Worm (Caenorhabditis elegans) whole organism, L4 larva: ENCODE data around the gene pept-1.

Experiments
- D1046.2 ChIP-seq: fragments of 200-800 bp; sonication (Bioruptor generic); IDR thresholded peaks from 2 replicates; pipeline ENCODE4 v1.3.6; 2022; ENCODE audit warnings: missing genetic modification characterization, missing compliant biosample characterization
- F49E8.2 ChIP-seq: sonication (generic microtip); optimal IDR thresholded peaks from 2 replicates; lab custom pipeline; 2016; ENCODE audit warnings: missing compliant biosample characterization, mild to moderate bottlenecking, missing genetic modification characterization, borderline replicate concordance
- Y5F2A.4 ChIP-seq: fragments of 200-800 bp; sonication (Bioruptor generic); optimal IDR thresholded peaks from 2 replicates; lab custom pipeline; 2018; ENCODE audit warnings: mild to moderate bottlenecking, missing genetic modification characterization, missing compliant biosample characterization
- aly-2 ChIP-seq: sonication (generic microtip); optimal IDR thresholded peaks from 2 replicates; lab custom pipeline; 2018; ENCODE audit warnings: missing biosample characterization, missing genetic modification characterization
- ama-1 ChIP-seq: fragments of 150-350 bp; optimal IDR thresholded peaks from 2 replicates; lab custom pipeline; 2014; ENCODE audit warnings: inconsistent platforms, mixed read lengths
- ceh-20 ChIP-seq: fragments of 200-800 bp; sonication (Bioruptor generic); IDR thresholded peaks from 2 replicates; pipeline ENCODE4 v1.3.6; 2022; ENCODE audit warnings: missing genetic modification reagents, missing genetic modification characterization, missing compliant biosample characterization
- ceh-82 ChIP-seq: sonication (generic microtip); optimal IDR thresholded peaks from 2 replicates; lab custom pipeline; 2017; ENCODE audit warnings: missing biosample characterization, missing genetic modification characterization
- daf-12 ChIP-seq: fragments of 150-350 bp; optimal IDR thresholded peaks from 2 replicates; lab custom pipeline; 2014; ENCODE audit warnings: missing biosample characterization, missing genetic modification reagents, missing genetic modification characterization
- daf-16 ChIP-seq, 3 experiments: sonication (generic microtip); optimal IDR thresholded peaks; 2 replicates each; lab custom pipeline; 2016 to 2017; ENCODE audit warnings: missing genetic modification characterization in 3 of 3, missing genetic modification reagents in 3 of 3, mild to moderate bottlenecking in 2 of 3, missing compliant biosample characterization in 2 of 3, missing biosample characterization in 1 of 3, moderate library complexity in 1 of 3
- daf-8 ChIP-seq: fragments of 200-800 bp; sonication (Bioruptor generic); IDR thresholded peaks from 2 replicates; pipeline ENCODE4 v1.3.6; 2022; ENCODE audit warnings: missing genetic modification characterization, missing compliant biosample characterization
- dmd-6 ChIP-seq: fragments of 200-800 bp; sonication (Bioruptor generic); IDR thresholded peaks from 2 replicates; pipeline ENCODE4 v1.3.6; 2022; ENCODE audit warnings: missing genetic modification reagents, missing genetic modification characterization, missing compliant biosample characterization
- dmd-8 ChIP-seq: fragments of 200-800 bp; sonication (Bioruptor generic); IDR thresholded peaks from 2 replicates; pipeline ENCODE4 v1.3.6; 2022; ENCODE audit warnings: missing genetic modification characterization, missing compliant biosample characterization
- dpl-1 ChIP-seq: fragments of 150-350 bp; optimal IDR thresholded peaks from 2 replicates; lab custom pipeline; 2014; ENCODE audit warnings: missing biosample characterization, missing genetic modification reagents, missing genetic modification characterization
- dve-1 ChIP-seq: sonication (generic microtip); optimal IDR thresholded peaks from 2 replicates; lab custom pipeline; 2017; ENCODE audit warnings: antibody characterized with exemption, mild to moderate bottlenecking, missing genetic modification characterization, missing compliant biosample characterization; ENCODE audit not compliant: insufficient read depth
- fos-1 ChIP-seq: fragments of 150-350 bp; optimal IDR thresholded peaks from 2 replicates; lab custom pipeline; 2014; ENCODE audit warnings: missing biosample characterization, missing genetic modification characterization
- gei-8 ChIP-seq: fragments of 200-800 bp; sonication (Bioruptor generic); optimal IDR thresholded peaks from 2 replicates; lab custom pipeline; 2018; ENCODE audit warnings: mild to moderate bottlenecking, missing genetic modification characterization, missing compliant biosample characterization
- hlh-11 ChIP-seq: fragments of 200-800 bp; sonication (Bioruptor generic); optimal IDR thresholded peaks from 2 replicates; lab custom pipeline; 2018; ENCODE audit warnings: mild to moderate bottlenecking, missing genetic modification characterization, missing compliant biosample characterization
- lin-1 ChIP-seq: fragments of 200-800 bp; sonication (Bioruptor generic); IDR thresholded peaks from 2 replicates; pipeline ENCODE4 v1.3.6; 2022; ENCODE audit warnings: missing genetic modification reagents, missing genetic modification characterization, missing compliant biosample characterization
- lin-29 ChIP-seq: fragments of 200-800 bp; sonication (Bioruptor generic); IDR thresholded peaks from 2 replicates; pipeline ENCODE4 v1.3.6; 2022; ENCODE audit warnings: missing genetic modification reagents, missing genetic modification characterization, missing compliant biosample characterization
- lir-3 ChIP-seq: sonication (generic microtip); optimal IDR thresholded peaks from 2 replicates; lab custom pipeline; 2016; ENCODE audit warnings: mild to moderate bottlenecking, missing genetic modification characterization, missing compliant biosample characterization
- madf-5 ChIP-seq, 2 experiments: fragments of 200-800 bp; sonication (Bioruptor generic); IDR thresholded peaks; 2 replicates each; pipeline ENCODE4 v1.3.6; 2022; ENCODE audit warnings: missing compliant biosample characterization in 2 of 2, missing genetic modification characterization in 2 of 2
- mdl-1 ChIP-seq, 2 experiments: fragments of 150-350 bp in 1 of 2; sonication (generic microtip) in 1 of 2; optimal IDR thresholded peaks; 2 replicates each; lab custom pipeline; 2014 to 2017; ENCODE audit warnings: missing biosample characterization in 2 of 2, missing genetic modification characterization in 2 of 2
- mep-1 ChIP-seq: fragments of 150-350 bp; sonication (generic microtip); optimal IDR thresholded peaks from 3 replicates; lab custom pipeline; 2014; ENCODE audit warnings: missing biosample characterization, missing genetic modification characterization
- mes-2 ChIP-seq: sonication (generic microtip); optimal IDR thresholded peaks from 2 replicates; lab custom pipeline; 2016; ENCODE audit warnings: missing genotype, mild to moderate bottlenecking, missing genetic modification characterization, missing compliant biosample characterization; ENCODE audit not compliant: poor library complexity, severe bottlenecking
- mxl-3 ChIP-seq: fragments of 200-800 bp; sonication (Bioruptor generic); optimal IDR thresholded peaks from 2 replicates; lab custom pipeline; 2018; ENCODE audit warnings: mild to moderate bottlenecking, missing genetic modification characterization, missing compliant biosample characterization
- nhr-102 ChIP-seq: sonication (generic microtip); optimal IDR thresholded peaks from 2 replicates; lab custom pipeline; 2016; ENCODE audit warnings: mild to moderate bottlenecking, missing genetic modification characterization, moderate library complexity, missing compliant biosample characterization
- nhr-111 ChIP-seq: fragments of 200-800 bp; sonication (Bioruptor generic); optimal IDR thresholded peaks from 2 replicates; lab custom pipeline; 2018; ENCODE audit warnings: mild to moderate bottlenecking, missing genetic modification characterization, missing compliant biosample characterization
- nhr-237 ChIP-seq: sonication (generic microtip); optimal IDR thresholded peaks from 2 replicates; lab custom pipeline; 2017; ENCODE audit warnings: missing biosample characterization, missing genetic modification characterization
- nhr-25 ChIP-seq: sonication (generic microtip); optimal IDR thresholded peaks from 2 replicates; lab custom pipeline; 2017; ENCODE audit warnings: missing genetic modification characterization, mild to moderate bottlenecking, missing compliant biosample characterization, antibody characterized with exemption, moderate library complexity, borderline replicate concordance; ENCODE audit not compliant: insufficient read depth
- nhr-28 ChIP-seq: fragments of 150-350 bp; optimal IDR thresholded peaks from 2 replicates; lab custom pipeline; 2014; ENCODE audit warnings: missing biosample characterization, missing genetic modification characterization
- nhr-41 ChIP-seq: fragments of 200-800 bp; sonication (Bioruptor generic); IDR thresholded peaks from 2 replicates; pipeline ENCODE4 v1.3.6; 2022; ENCODE audit warnings: missing genetic modification reagents, missing genetic modification characterization, missing compliant biosample characterization
- nhr-42 ChIP-seq: fragments of 200-800 bp; sonication (Bioruptor generic); IDR thresholded peaks from 2 replicates; pipeline ENCODE4 v1.3.6; 2022; ENCODE audit warnings: missing genetic modification characterization, missing compliant biosample characterization
- nhr-48 ChIP-seq: sonication (generic microtip); optimal IDR thresholded peaks from 2 replicates; lab custom pipeline; 2016; ENCODE audit warnings: mild to moderate bottlenecking, missing genetic modification characterization, missing compliant biosample characterization
- nhr-6 ChIP-seq: fragments of 150-350 bp; optimal IDR thresholded peaks from 2 replicates; lab custom pipeline; 2014; ENCODE audit warnings: missing biosample characterization, missing genetic modification characterization
- nhr-77 ChIP-seq: fragments of 150-350 bp; optimal IDR thresholded peaks from 2 replicates; lab custom pipeline; 2014; ENCODE audit warnings: missing biosample characterization, missing genetic modification characterization
- pha-4 ChIP-seq, 2 experiments: fragments of 150-350 bp in 1 of 2; fragments of 200-800 bp in 1 of 2; sonication (Bioruptor generic) in 1 of 2; IDR thresholded peaks in 1 of 2; optimal IDR thresholded peaks in 1 of 2; 2 replicates each; pipeline versions ENCODE4 v1.3.6 to Lab custom; 2014 to 2022; ENCODE audit warnings: missing genetic modification characterization in 2 of 2, missing genetic modification reagents in 2 of 2, missing biosample characterization in 1 of 2, missing compliant biosample characterization in 1 of 2
- php-3 ChIP-seq: fragments of 200-800 bp; sonication (Bioruptor generic); IDR thresholded peaks from 2 replicates; pipeline ENCODE4 v1.3.6; 2022; ENCODE audit warnings: missing genetic modification reagents, missing genetic modification characterization, missing compliant biosample characterization
- pqm-1 ChIP-seq: sonication (generic microtip); optimal IDR thresholded peaks from 2 replicates; lab custom pipeline; 2017; ENCODE audit warnings: missing biosample characterization, missing genetic modification characterization
- skn-1 ChIP-seq: fragments of 150-350 bp; optimal IDR thresholded peaks from 2 replicates; lab custom pipeline; 2014; ENCODE audit warnings: missing biosample characterization, missing genetic modification characterization
- snpc-1.2 ChIP-seq: fragments of 200-800 bp; sonication (Bioruptor generic); IDR thresholded peaks from 2 replicates; pipeline ENCODE4 v1.3.6; 2022; ENCODE audit warnings: missing genetic modification reagents, missing genetic modification characterization, missing compliant biosample characterization
- snpc-4 ChIP-seq: fragments of 150-350 bp; optimal IDR thresholded peaks from 2 replicates; lab custom pipeline; 2014; ENCODE audit warnings: missing biosample characterization, missing genetic modification characterization
- tag-97 ChIP-seq: fragments of 200-800 bp; sonication (Bioruptor generic); IDR thresholded peaks from 2 replicates; pipeline ENCODE4 v1.3.6; 2022; ENCODE audit warnings: missing genetic modification characterization, missing compliant biosample characterization
- tra-1 ChIP-seq: fragments of 200-800 bp; sonication (Bioruptor generic); IDR thresholded peaks from 2 replicates; pipeline ENCODE4 v1.3.6; 2022; ENCODE audit warnings: missing genetic modification reagents, missing genetic modification characterization, missing compliant biosample characterization
- zfp-3 ChIP-seq: fragments of 200-800 bp; sonication (Bioruptor generic); conservative IDR thresholded peaks from 2 replicates; pipeline ENCODE4 v1.3.6; 2022; ENCODE audit warnings: missing genetic modification reagents, missing genetic modification characterization, missing compliant biosample characterization
- zip-11 ChIP-seq: fragments of 200-800 bp; sonication (Bioruptor generic); IDR thresholded peaks from 2 replicates; pipeline ENCODE4 v1.3.6; 2022; ENCODE audit warnings: missing genetic modification characterization, missing compliant biosample characterization
- ztf-11 ChIP-seq: fragments of 150-350 bp; optimal IDR thresholded peaks from 2 replicates; lab custom pipeline; 2014; ENCODE audit warnings: missing biosample characterization, missing genetic modification characterization
- ztf-7 ChIP-seq: fragments of 150-350 bp; optimal IDR thresholded peaks from 2 replicates; lab custom pipeline; 2014; ENCODE audit warnings: missing biosample characterization, missing genetic modification characterization

pept-1 gene

ce11 chrX:6456567-6456966 lies at the start of gene pept-1:
pept-1 (plus strand) TSS chrX:6456872.
- peak; percentile 60 for TF ChIP-seq nhr-28
- TF ChIP-seq dpl-1 (GFP tag; lab: Kevin White, UChicago), result no peak
- TF ChIP-seq pha-4 (GFP tag; IDR thresholded peaks at IDR 0.05; lab: Robert Waterston, UW), result peak; percentile 45; the same call in 1 of the 2 replicates
- no peak for TF ChIP-seq pha-4 (tag; optimal IDR thresholded peaks at IDR 0.05; lab: Kevin White, UChicago)
- TF ChIP-seq nhr-41, result 0 out of 2 replicates have a peak, but pooled peaks have one; percentile 16
- peak; percentile 17 for TF ChIP-seq mxl-3 (GFP tag; lab: Kevin White, UChicago)
- peak; percentile 40 for TF ChIP-seq nhr-6
- TF ChIP-seq tra-1 (GFP tag; lab: Robert Waterston, UW), result peak; percentile 76
- no peak for TF ChIP-seq D1046.2 (GFP tag; lab: Robert Waterston, UW)
- TF ChIP-seq tag-97 (GFP tag; lab: Robert Waterston, UW), result no peak
- peak; percentile 95 for TF ChIP-seq pqm-1
- TF ChIP-seq snpc-4 (tag; lab: Kevin White, UChicago), result no peak
- TF ChIP-seq zip-11, result no peak
- TF ChIP-seq daf-12, result no peak
- peak; percentile 47 for TF ChIP-seq gei-8 (GFP tag; lab: Kevin White, UChicago)
- TF ChIP-seq nhr-77 (tag; lab: Kevin White, UChicago), result peak; percentile 30
- no peak for TF ChIP-seq ceh-82
- no peak for TF ChIP-seq lin-29 (GFP tag; lab: Robert Waterston, UW)
- no peak for TF ChIP-seq mdl-1 (tag; optimal IDR thresholded peaks at IDR 0.05; lab: Kevin White, UChicago)
- no peak for TF ChIP-seq mep-1 (tag; lab: Kevin White, UChicago)
- TF ChIP-seq dve-1 (tag; lab: Kevin White, UChicago), result peak; percentile 73
- no peak for TF ChIP-seq skn-1
- peak; percentile 73 for TF ChIP-seq php-3 (GFP tag; lab: Robert Waterston, UW)
- TF ChIP-seq ceh-20, result 0 out of 2 replicates have a peak, but pooled peaks have one; percentile 13
- no peak for TF ChIP-seq snpc-1.2
- TF ChIP-seq lir-3 (tag; lab: Kevin White, UChicago), result no peak
- TF ChIP-seq nhr-48 (tag; lab: Kevin White, UChicago), result peak; percentile 45
- peak; percentile 88 for TF ChIP-seq dmd-6
- TF ChIP-seq nhr-42 (GFP tag; lab: Robert Waterston, UW), result no peak
- TF ChIP-seq zfp-3, result no peak
- peak; percentile 9 for TF ChIP-seq nhr-102 (tag; lab: Kevin White, UChicago)
- no peak for TF ChIP-seq nhr-111 (GFP tag; lab: Kevin White, UChicago)
- TF ChIP-seq ztf-7 (tag; lab: Kevin White, UChicago), result no peak
- peak; percentile 23; the same call in 1 of the 2 replicates for TF ChIP-seq lin-1
- no peak for TF ChIP-seq fos-1 (tag; lab: Kevin White, UChicago)
- TF ChIP-seq daf-8 (GFP tag; lab: Robert Waterston, UW), result no peak
- no peak for TF ChIP-seq aly-2 (tag; lab: Kevin White, UChicago)
- no peak for TF ChIP-seq daf-16 (GFP tag; optimal IDR thresholded peaks at IDR 0.05; lab: Kevin White, UChicago)
- peak; percentile 58 for TF ChIP-seq daf-16 (tag; optimal IDR thresholded peaks at IDR 0.05; lab: Kevin White, UChicago)
- TF ChIP-seq madf-5 (GFP tag; IDR thresholded peaks at IDR 0.05; lab: Robert Waterston, UW), result no peak
- TF ChIP-seq ama-1 (lab: Kevin White, UChicago), result no peak
- no peak for TF ChIP-seq dmd-8 (GFP tag; lab: Robert Waterston, UW)
- TF ChIP-seq ztf-11 (tag; lab: Kevin White, UChicago), result no peak
- no peak for TF ChIP-seq F49E8.2 (tag; lab: Kevin White, UChicago)
- peak; percentile 91 for TF ChIP-seq hlh-11 (tag; lab: Kevin White, UChicago)
- TF ChIP-seq Y5F2A.4, result no peak
- no peak for TF ChIP-seq nhr-237
- no peak for TF ChIP-seq nhr-25 (tag; lab: Kevin White, UChicago)
- no peak for TF ChIP-seq mes-2
